Fruit fly (Drosophila melanogaster) whole organism, embryonic: ENCODE measurements around the gene CG18581.

Experiments used
- Blimp-1 ChIP-seq: fragments of 200-800 bp; sonication (Bioruptor generic); optimal IDR thresholded peaks from 3 replicates; lab custom pipeline; 2018; ENCODE audit warnings: missing biosample characterization, missing genetic modification characterization, mild to moderate bottlenecking, moderate library complexity, missing genetic modification reagents
- CG10321 ChIP-seq: fragments of 200-800 bp; sonication (Bioruptor generic); IDR thresholded peaks from 2 replicates; pipeline ENCODE4 v1.3.6; 2022; ENCODE audit warnings: missing biosample characterization, missing genetic modification characterization
- CG12744 ChIP-seq: fragments of 200-800 bp; sonication (Bioruptor generic); optimal IDR thresholded peaks from 2 replicates; lab custom pipeline; 2016; ENCODE audit warnings: missing biosample characterization, missing genetic modification characterization
- CG13287 ChIP-seq: fragments of 200-800 bp; sonication (Bioruptor generic); IDR thresholded peaks from 2 replicates; pipeline ENCODE4 v1.3.6; 2022; ENCODE audit warnings: missing biosample characterization, missing genetic modification characterization; ENCODE audit not compliant: partially characterized antibody
- CG13296 ChIP-seq: fragments of 200-800 bp; sonication (Bioruptor generic); optimal IDR thresholded peaks from 3 replicates; lab custom pipeline; 2018; ENCODE audit warnings: missing biosample characterization, mild to moderate bottlenecking, missing genetic modification characterization
- CG13424 ChIP-seq: fragments of 200-800 bp; sonication (Bioruptor generic); optimal IDR thresholded peaks from 2 replicates; lab custom pipeline; 2019; ENCODE audit warnings: missing biosample characterization, mild to moderate bottlenecking, missing genetic modification characterization, moderate library complexity
- CG15269 ChIP-seq: fragments of 200-800 bp; sonication (Bioruptor generic); optimal IDR thresholded peaks from 2 replicates; lab custom pipeline; 2018; ENCODE audit warnings: missing biosample characterization, mild to moderate bottlenecking, missing genetic modification characterization, moderate library complexity
- CG15514 ChIP-seq: fragments of 200-800 bp; sonication (Bioruptor generic); optimal IDR thresholded peaks from 3 replicates; lab custom pipeline; 2017; ENCODE audit warnings: missing biosample characterization, missing genetic modification characterization, mild to moderate bottlenecking, moderate library complexity, missing genetic modification reagents
- CG15601 ChIP-seq: fragments of 200-800 bp; sonication (Bioruptor generic); optimal IDR thresholded peaks from 3 replicates; lab custom pipeline; 2019; ENCODE audit warnings: missing biosample characterization, mild to moderate bottlenecking, missing genetic modification characterization, moderate library complexity
- CG16813 ChIP-seq: fragments of 200-800 bp; sonication (Bioruptor generic); IDR thresholded peaks from 3 replicates; pipeline ENCODE4 v1.3.6; 2022; ENCODE audit warnings: missing biosample characterization, missing genetic modification characterization; ENCODE audit not compliant: partially characterized antibody
- CG17385 ChIP-seq: fragments of 200-800 bp; sonication (Bioruptor generic); optimal IDR thresholded peaks from 3 replicates; lab custom pipeline; 2018; ENCODE audit warnings: missing biosample characterization, mild to moderate bottlenecking, missing genetic modification characterization
- CG17568 ChIP-seq: fragments of 200-800 bp; sonication (Bioruptor generic); optimal IDR thresholded peaks from 2 replicates; lab custom pipeline; 2018; ENCODE audit warnings: missing biosample characterization, mild to moderate bottlenecking, missing genetic modification characterization, moderate library complexity
- CG17829 ChIP-seq: fragments of 200-800 bp; optimal IDR thresholded peaks from 2 replicates; lab custom pipeline; 2019; ENCODE audit warnings: missing biosample characterization, mild to moderate bottlenecking, missing genetic modification characterization, moderate library complexity
- CG6254 ChIP-seq: fragments of 200-800 bp; sonication (Bioruptor generic); optimal IDR thresholded peaks from 3 replicates; lab custom pipeline; 2017; ENCODE audit warnings: mild to moderate bottlenecking, missing biosample characterization, missing genetic modification reagents, missing genetic modification characterization
- CG6813 ChIP-seq: fragments of 200-800 bp; sonication (Bioruptor generic); optimal IDR thresholded peaks from 2 replicates; lab custom pipeline; 2017; ENCODE audit warnings: missing biosample characterization, missing genetic modification characterization, mild to moderate bottlenecking, moderate library complexity, missing genetic modification reagents
- CG7357 ChIP-seq: fragments of 200-800 bp; sonication (Bioruptor generic); IDR thresholded peaks from 3 replicates; pipeline ENCODE4 v1.3.6; 2022; ENCODE audit warnings: missing biosample characterization, missing genetic modification characterization
- CG7745 ChIP-seq: fragments of 200-800 bp; sonication (Bioruptor generic); optimal IDR thresholded peaks from 2 replicates; lab custom pipeline; 2018; ENCODE audit warnings: missing biosample characterization, mild to moderate bottlenecking, missing genetic modification characterization, moderate library complexity
- CG8281 ChIP-seq: fragments of 200-800 bp; sonication (Bioruptor generic); optimal IDR thresholded peaks from 2 replicates; lab custom pipeline; 2018; ENCODE audit warnings: missing biosample characterization, mild to moderate bottlenecking, missing genetic modification characterization, moderate library complexity
- CG8359 ChIP-seq: fragments of 200-800 bp; sonication (Bioruptor generic); optimal IDR thresholded peaks from 2 replicates; lab custom pipeline; 2017; ENCODE audit warnings: missing biosample characterization, mild to moderate bottlenecking, missing genetic modification characterization, borderline replicate concordance
- CG8478 ChIP-seq: fragments of >200 bp; optimal IDR thresholded peaks from 2 replicates; lab custom pipeline; 2018
- CG9817 ChIP-seq: fragments of 200-800 bp; sonication (Bioruptor generic); optimal IDR thresholded peaks from 2 replicates; lab custom pipeline; 2018; ENCODE audit warnings: missing biosample characterization, mild to moderate bottlenecking, missing genetic modification characterization, moderate library complexity
- CkIIα-i1 ChIP-seq: fragments of 200-800 bp; sonication (Bioruptor generic); IDR thresholded peaks from 2 replicates; pipeline ENCODE4 v1.3.6; 2022; ENCODE audit warnings: missing biosample characterization, missing genetic modification characterization
- CoRest ChIP-seq: fragments of 200-800 bp; sonication (Bioruptor generic); optimal IDR thresholded peaks from 3 replicates; lab custom pipeline; 2018; ENCODE audit warnings: missing biosample characterization, mild to moderate bottlenecking, missing genetic modification characterization, moderate library complexity
- D ChIP-seq, 2 experiments: fragments of 200-800 bp in 1 of 2; fragments of >200 bp in 1 of 2; sonication (Bioruptor generic) in 1 of 2; optimal IDR thresholded peaks; 2 replicates in 1 of 2; 3 replicates in 1 of 2; lab custom pipeline; 2017; ENCODE audit warnings: mild to moderate bottlenecking in 1 of 2, missing biosample characterization in 1 of 2, missing genetic modification characterization in 1 of 2, missing genetic modification reagents in 1 of 2
- Dek ChIP-seq: fragments of 200-800 bp; sonication (Bioruptor generic); optimal IDR thresholded peaks from 3 replicates; lab custom pipeline; 2019; ENCODE audit warnings: missing biosample characterization, mild to moderate bottlenecking, missing genetic modification characterization, moderate library complexity
- E2f1 ChIP-seq: fragments of 200-800 bp; sonication (Bioruptor generic); IDR thresholded peaks from 2 replicates; pipeline ENCODE4 v1.3.6; 2022; ENCODE audit warnings: missing biosample characterization, missing genetic modification characterization
- E2f2 ChIP-seq: fragments of 200-800 bp; sonication (Bioruptor generic); IDR thresholded peaks from 2 replicates; pipeline ENCODE4 v1.3.6; 2022; ENCODE audit warnings: missing biosample characterization, missing genetic modification characterization
- H2.0 ChIP-seq: fragments of 200-800 bp; sonication (Bioruptor generic); IDR thresholded peaks from 2 replicates; pipeline ENCODE4 v1.3.6; 2022; ENCODE audit warnings: missing biosample characterization, missing genetic modification characterization
- Hr78 ChIP-seq, 2 experiments: fragments of 200-800 bp in 1 of 2; fragments of >200 bp in 1 of 2; sonication (Bioruptor generic) in 1 of 2; optimal IDR thresholded peaks; 2 replicates each; lab custom pipeline; 2017 to 2019; ENCODE audit warnings: missing biosample characterization in 2 of 2, missing genetic modification characterization in 2 of 2, mild to moderate bottlenecking in 1 of 2, moderate library complexity in 1 of 2
- Optix ChIP-seq: fragments of 200-800 bp; sonication (Bioruptor generic); IDR thresholded peaks from 3 replicates; pipeline ENCODE4 v1.3.6; 2022; ENCODE audit warnings: missing biosample characterization, missing genetic modification characterization
- PHDP ChIP-seq: fragments of 200-800 bp; sonication (Bioruptor generic); optimal IDR thresholded peaks from 3 replicates; lab custom pipeline; 2018; ENCODE audit warnings: missing biosample characterization, mild to moderate bottlenecking, missing genetic modification characterization, moderate library complexity
- Rx ChIP-seq: fragments of 200-800 bp; sonication (Bioruptor generic); IDR thresholded peaks from 2 replicates; pipeline ENCODE4 v1.3.6; 2022; ENCODE audit warnings: missing biosample characterization, missing genetic modification characterization
- Side ChIP-seq: fragments of 200-800 bp; sonication (Bioruptor generic); optimal IDR thresholded peaks from 2 replicates; lab custom pipeline; 2016; ENCODE audit warnings: missing biosample characterization, missing genetic modification characterization
- YL-1 ChIP-seq: fragments of 200-800 bp; sonication (Bioruptor generic); optimal IDR thresholded peaks from 3 replicates; lab custom pipeline; 2017; ENCODE audit warnings: missing biosample characterization, mild to moderate bottlenecking, missing genetic modification characterization
- al ChIP-seq: fragments of 200-800 bp; sonication (Bioruptor generic); IDR thresholded peaks from 2 replicates; pipeline ENCODE4 v1.3.6; 2022; ENCODE audit warnings: missing biosample characterization, missing genetic modification characterization
- amos ChIP-seq: fragments of 200-800 bp; sonication (Bioruptor generic); IDR thresholded peaks from 2 replicates; pipeline ENCODE4 v1.3.6; 2022; ENCODE audit warnings: missing biosample characterization, missing genetic modification characterization; ENCODE audit not compliant: partially characterized antibody
- ato ChIP-seq: fragments of 200-800 bp; sonication (Bioruptor generic); IDR thresholded peaks from 2 replicates; pipeline ENCODE4 v1.3.6; 2022; ENCODE audit warnings: missing biosample characterization, missing genetic modification characterization; ENCODE audit not compliant: partially characterized antibody
- cas ChIP-seq: fragments of 200-800 bp; sonication (Bioruptor generic); IDR thresholded peaks from 2 replicates; pipeline ENCODE4 v1.3.6; 2022; ENCODE audit warnings: missing biosample characterization, missing genetic modification characterization
- dimm ChIP-seq: fragments of 200-800 bp; sonication (Bioruptor generic); IDR thresholded peaks from 2 replicates; pipeline ENCODE4 v1.3.6; 2022; ENCODE audit warnings: missing biosample characterization, missing genetic modification characterization
- esg ChIP-seq: fragments of 200-800 bp; sonication (Bioruptor generic); conservative IDR thresholded peaks from 2 replicates; pipeline ENCODE4 v1.3.6; 2022; ENCODE audit warnings: missing biosample characterization, missing genetic modification characterization
- eyg ChIP-seq: fragments of 200-800 bp; sonication (Bioruptor generic); optimal IDR thresholded peaks from 3 replicates; lab custom pipeline; 2016; ENCODE audit warnings: missing biosample characterization, missing genetic modification characterization
- gem ChIP-seq: fragments of 200-800 bp; sonication (Bioruptor generic); optimal IDR thresholded peaks from 2 replicates; lab custom pipeline; 2019; ENCODE audit warnings: missing biosample characterization, mild to moderate bottlenecking, missing genetic modification characterization, moderate library complexity
- hkb ChIP-seq, 2 experiments: fragments of 200-800 bp in 1 of 2; fragments of >200 bp in 1 of 2; sonication (Bioruptor generic) in 1 of 2; IDR thresholded peaks in 1 of 2; optimal IDR thresholded peaks in 1 of 2; 2 replicates each; pipeline versions ENCODE4 v1.3.6 to Lab custom; 2017 to 2022; ENCODE audit warnings: missing biosample characterization in 1 of 2, missing genetic modification characterization in 1 of 2
- lab ChIP-seq: fragments of 200-800 bp; sonication (Bioruptor generic); optimal IDR thresholded peaks from 3 replicates; lab custom pipeline; 2017; ENCODE audit warnings: missing biosample characterization, missing genetic modification characterization, mild to moderate bottlenecking, moderate library complexity, missing genetic modification reagents
- lov ChIP-seq, 2 experiments: fragments of 200-800 bp in 1 of 2; fragments of >200 bp in 1 of 2; sonication (Bioruptor generic) in 1 of 2; IDR thresholded peaks in 1 of 2; optimal IDR thresholded peaks in 1 of 2; 2 replicates in 1 of 2; 3 replicates in 1 of 2; pipeline versions ENCODE4 v1.3.6 to Lab custom; 2017 to 2022; ENCODE audit warnings: missing biosample characterization in 1 of 2, missing genetic modification characterization in 1 of 2
- p53 ChIP-seq: fragments of 200-800 bp; sonication (Bioruptor generic); optimal IDR thresholded peaks from 2 replicates; lab custom pipeline; 2016; ENCODE audit warnings: missing biosample characterization, missing genetic modification characterization
- sqz ChIP-seq: fragments of 200-800 bp; sonication (Bioruptor generic); optimal IDR thresholded peaks from 3 replicates; lab custom pipeline; 2018; ENCODE audit warnings: missing biosample characterization, mild to moderate bottlenecking, missing genetic modification characterization

CG18581 gene

DNA sequence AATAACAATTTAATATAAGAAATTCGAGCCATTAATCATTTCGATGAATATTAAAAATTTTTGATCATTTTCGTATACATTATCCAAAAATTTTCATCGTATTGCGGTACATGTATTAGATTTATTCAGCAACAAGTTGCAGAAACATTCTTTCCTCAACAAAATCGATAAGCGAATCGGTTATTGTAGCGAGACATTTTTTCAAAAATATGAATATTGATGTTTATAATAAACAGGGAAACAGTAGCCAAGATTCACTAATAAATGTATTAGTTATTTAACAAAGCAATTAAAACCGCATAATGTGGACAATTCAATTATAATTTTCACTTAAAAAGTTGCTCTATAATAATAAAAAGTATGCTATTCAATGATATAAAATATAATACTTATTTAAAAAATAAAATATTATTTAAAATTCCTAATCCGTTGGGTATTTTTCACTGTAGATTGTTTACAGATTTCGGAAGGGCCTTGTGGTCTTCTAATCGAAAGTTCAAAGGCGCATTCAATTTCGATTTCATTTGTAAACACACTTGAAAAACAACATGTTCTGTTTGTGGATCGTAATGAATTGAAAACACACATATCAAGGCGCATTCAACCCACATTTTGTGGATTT lies 39.2 kb upstream of the CG18581 start (continued):
- TF ChIP-seq Rx (GFP tag; lab: Robert Waterston, UW), result no peak
- no peak for TF ChIP-seq sqz
- TF ChIP-seq CG17829 (tag; lab: Kevin White, UChicago), result peak; percentile 33
- no peak for TF ChIP-seq YL-1 (GFP tag; lab: Kevin White, UChicago)
- TF ChIP-seq ato (GFP tag; lab: Robert Waterston, UW), result no peak
- no peak for TF ChIP-seq hkb (optimal IDR thresholded peaks at IDR 0.05; lab: Kevin White, UChicago)
- no peak for TF ChIP-seq hkb (GFP tag; IDR thresholded peaks at IDR 0.05; lab: Robert Waterston, UW)
- peak; percentile 53 for TF ChIP-seq PHDP (tag; lab: Kevin White, UChicago)
- TF ChIP-seq al (GFP tag; lab: Robert Waterston, UW), result no peak
- no peak for TF ChIP-seq dimm (GFP tag; lab: Robert Waterston, UW)
- TF ChIP-seq esg (GFP tag; lab: Robert Waterston, UW), result no peak
- TF ChIP-seq CG13296, result peak; percentile 18
- no peak for TF ChIP-seq CG9817 (tag; lab: Kevin White, UChicago)
- TF ChIP-seq eyg, result no peak
- no peak for TF ChIP-seq CG10321 (GFP tag; lab: Robert Waterston, UW)
- TF ChIP-seq Hr78 (GFP tag; optimal IDR thresholded peaks at IDR 0.05; lab: Kevin White, UChicago), result peak in 1 of 2 experiments; percentile 33
- no peak for TF ChIP-seq CkIIα-i1 (GFP tag; lab: Robert Waterston, UW)
- no peak for TF ChIP-seq CG7357 (GFP tag; lab: Robert Waterston, UW)
- peak; percentile 24 for TF ChIP-seq CoRest
- no peak for TF ChIP-seq lov (optimal IDR thresholded peaks at IDR 0.05; lab: Kevin White, UChicago)
- TF ChIP-seq lov (GFP tag; IDR thresholded peaks at IDR 0.05; lab: Robert Waterston, UW), result no peak
- TF ChIP-seq E2f2 (GFP tag; lab: Robert Waterston, UW), result no peak
- no peak for TF ChIP-seq Optix (GFP tag; lab: Robert Waterston, UW)
- TF ChIP-seq Side, result no peak
- no peak for TF ChIP-seq CG8478 (lab: Kevin White, UChicago)
- no peak for TF ChIP-seq lab (GFP tag; lab: Kevin White, UChicago)
- TF ChIP-seq CG12744 (GFP tag; lab: Kevin White, UChicago), result no peak
- TF ChIP-seq CG6813 (GFP tag; lab: Kevin White, UChicago), result no peak
- TF ChIP-seq cas (GFP tag; lab: Robert Waterston, UW), result no peak
- peak; percentile 82 for TF ChIP-seq Blimp-1
- TF ChIP-seq CG8359 (GFP tag; lab: Kevin White, UChicago), result no peak
- no peak for TF ChIP-seq CG8281
- TF ChIP-seq CG15514 (GFP tag; lab: Kevin White, UChicago), result no peak
- no peak for TF ChIP-seq CG16813
- TF ChIP-seq CG15601 (tag; lab: Kevin White, UChicago), result peak; percentile 57
- no peak for TF ChIP-seq CG7745 (tag; lab: Kevin White, UChicago)
- TF ChIP-seq CG6254 (GFP tag; lab: Kevin White, UChicago), result no peak
- peak; percentile 56 for TF ChIP-seq CG13424
- no peak for TF ChIP-seq CG17568 (GFP tag; lab: Kevin White, UChicago)
- no peak for TF ChIP-seq CG13287 (GFP tag; lab: Robert Waterston, UW)
- TF ChIP-seq CG15269, result peak; percentile 56
- no peak for TF ChIP-seq E2f1 (GFP tag; lab: Robert Waterston, UW)
- TF ChIP-seq amos (GFP tag; lab: Robert Waterston, UW), result no peak
- TF ChIP-seq D (optimal IDR thresholded peaks at IDR 0.05; lab: Kevin White, UChicago), result no peak
- TF ChIP-seq D (GFP tag; optimal IDR thresholded peaks at IDR 0.05; lab: Kevin White, UChicago), result no peak
- peak; percentile 36 for TF ChIP-seq Dek
- TF ChIP-seq CG17385 (GFP tag; lab: Kevin White, UChicago), result peak; percentile 10
- no peak for TF ChIP-seq H2.0
- TF ChIP-seq p53 (GFP tag; lab: Kevin White, UChicago), result no peak
- TF ChIP-seq gem (tag; lab: Kevin White, UChicago), result peak; percentile 62
